Worm (Caenorhabditis elegans): ENCODE measurements around the gene dsl-1.

ce11 chrIV:1209320-1209719, 1.4 kb upstream of the dsl-1 start:
- TF ChIP-seq ZK546.5 (tag; optimal IDR thresholded peaks at IDR 0.05) (no peak), ztf-11 (tag; optimal IDR thresholded peaks at IDR 0.05) (no peak), daf-8 (GFP tag; IDR thresholded peaks at IDR 0.05) (no peak), mep-1 (tag; optimal IDR thresholded peaks at IDR 0.05) (no peak), nhr-11 (tag; optimal IDR thresholded peaks at IDR 0.05) (no peak), nhr-237 (tag; optimal IDR thresholded peaks at IDR 0.05) (no peak), nhr-77 (tag; optimal IDR thresholded peaks at IDR 0.05) (no peak), jun-1 (tag; optimal IDR thresholded peaks at IDR 0.05) (no peak), ceh-44 (GFP tag; IDR thresholded peaks at IDR 0.05) (no peak), ceh-82 (tag; optimal IDR thresholded peaks at IDR 0.05) (no peak), snpc-4 (tag; optimal IDR thresholded peaks at IDR 0.05) (no peak), unc-62 (GFP tag; optimal IDR thresholded peaks at IDR 0.05 in 1 of 2) (no peak), unc-62 (tag; optimal IDR thresholded peaks at IDR 0.05) (no peak)
